Worm (Caenorhabditis elegans) whole organism, midembryonic: Measurements from ENCODE around the gene rexd-1.

ENCODE experiments used
- T22C8.4 ChIP-seq: fragments of 200-800 bp; sonication (Bioruptor generic); IDR thresholded peaks from 2 replicates; pipeline ENCODE4 v1.3.6; 2022; ENCODE audit warnings: missing genetic modification characterization, missing compliant biosample characterization
- cog-1 ChIP-seq: sonication (generic microtip); optimal IDR thresholded peaks from 2 replicates; lab custom pipeline; 2016; ENCODE audit warnings: missing genetic modification characterization, missing compliant biosample characterization
- flt-1 ChIP-seq: fragments of 200-800 bp; sonication (Bioruptor generic); IDR thresholded peaks from 2 replicates; pipeline ENCODE4 v1.3.6; 2022; ENCODE audit warnings: missing genetic modification characterization, missing compliant biosample characterization
- klf-2 ChIP-seq: fragments of 200-800 bp; sonication (Bioruptor generic); conservative IDR thresholded peaks from 2 replicates; pipeline ENCODE4 v1.3.6; 2022; ENCODE audit warnings: missing genetic modification reagents, missing genetic modification characterization, missing compliant biosample characterization

- TF ChIP-seq T22C8.4 (GFP tag; lab: Robert Waterston, UW), result no peak
- no peak for TF ChIP-seq flt-1 (GFP tag; lab: Robert Waterston, UW)
- TF ChIP-seq klf-2 (GFP tag; lab: Robert Waterston, UW), result no peak
- no peak for TF ChIP-seq cog-1 (tag; lab: Kevin White, UChicago)
These were observed 25.8 kb downstream of the rexd-1 start, which contains the start of gene ttc-7 for ce11 chrIII:1860129-1860528.
